Worm (Caenorhabditis elegans): ENCODE results near the gene F54D5.4.

Gene F54D5.4

DNA sequence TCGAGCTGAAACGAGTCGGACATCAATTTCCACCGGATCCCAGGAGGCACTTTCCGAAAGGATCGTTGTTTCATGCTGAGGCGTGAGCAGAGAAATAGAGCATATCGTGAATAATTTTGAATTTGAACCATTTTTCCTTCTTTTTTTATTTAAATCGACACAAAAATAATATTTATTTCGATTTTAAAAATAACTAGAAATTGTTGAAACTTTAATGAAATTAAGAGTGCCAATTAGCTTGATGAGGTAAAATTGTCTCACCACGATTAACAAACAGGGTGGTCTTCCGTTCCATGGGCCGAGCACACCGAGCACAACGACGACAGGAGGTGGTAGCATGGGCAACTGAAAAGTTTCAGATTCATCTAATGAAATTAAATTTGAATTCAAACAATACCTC lies 18.7 kb downstream of the F54D5.4 start:
- TF ChIP-seq ceh-19 (GFP tag; optimal IDR thresholded peaks at IDR 0.05) (no peak), mec-3 (tag; optimal IDR thresholded peaks at IDR 0.05; ENCODE audit: borderline replicate concordance) (no peak), syd-9 (tag; optimal IDR thresholded peaks at IDR 0.05) (no peak), ceh-34 (tag; optimal IDR thresholded peaks at IDR 0.05) (no peak), unc-42 (tag; optimal IDR thresholded peaks at IDR 0.05) (no peak), lin-11 (tag; optimal IDR thresholded peaks at IDR 0.05) (no peak), elt-4 (tag; optimal IDR thresholded peaks at IDR 0.05) (no peak), T23F11.4 (GFP tag; optimal IDR thresholded peaks at IDR 0.05) (no peak), lim-6 (tag; optimal IDR thresholded peaks at IDR 0.05) (no peak)

DNA sequence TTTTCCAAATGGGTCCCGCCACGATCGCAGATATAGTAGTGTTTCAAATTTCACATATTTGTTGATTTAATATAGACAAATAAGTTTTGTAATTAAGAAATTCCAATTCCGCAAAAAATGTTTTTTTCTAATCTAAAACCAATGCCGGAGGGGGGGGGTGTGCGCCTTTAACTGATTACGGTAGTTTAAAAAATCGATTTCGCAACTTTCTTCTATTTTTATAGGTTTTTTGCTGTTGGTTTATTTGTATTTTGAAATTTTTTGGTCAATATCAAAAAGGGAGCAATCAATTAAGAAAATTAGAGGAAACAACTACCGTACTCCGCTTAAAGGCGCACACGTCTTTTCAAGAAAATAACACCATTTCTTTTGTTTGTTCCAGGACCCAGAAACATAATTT lies 21.9 kb downstream of the F54D5.4 start:
- TF ChIP-seq pqm-1 (tag; optimal IDR thresholded peaks at IDR 0.05) (no peak), elt-2 (tag; optimal IDR thresholded peaks at IDR 0.05) (no peak), ama-1 (optimal IDR thresholded peaks at IDR 0.05) (no peak), hlh-30 (tag; optimal IDR thresholded peaks at IDR 0.05; ENCODE audit: insufficient read depth) (no peak), fkh-6 (tag; optimal IDR thresholded peaks at IDR 0.05) (no peak), dmd-4 (tag; optimal IDR thresholded peaks at IDR 0.05; ENCODE audit: borderline replicate concordance) (no peak), elt-4 (tag; optimal IDR thresholded peaks at IDR 0.05) (no peak), ztf-16 (tag; optimal IDR thresholded peaks at IDR 0.05) (no peak), sdc-2 (tag; optimal IDR thresholded peaks at IDR 0.05) (no peak), hlh-15 (tag; optimal IDR thresholded peaks at IDR 0.05) (no peak), unc-42 (tag; optimal IDR thresholded peaks at IDR 0.05) (no peak), tbx-7 (tag; optimal IDR thresholded peaks at IDR 0.05) (no peak), gmeb-2 (tag; optimal IDR thresholded peaks at IDR 0.05) (no peak), unc-3 (GFP tag; conservative IDR thresholded peaks at IDR 0.05) (no peak), unc-3 (tag; optimal IDR thresholded peaks at IDR 0.05) (no peak), ceh-18 (tag; optimal IDR thresholded peaks at IDR 0.05) (no peak), ceh-14 (tag; optimal IDR thresholded peaks at IDR 0.05) (no peak), fkh-10 (GFP tag; optimal IDR thresholded peaks at IDR 0.05) (no peak), sox-2 (GFP tag; IDR thresholded peaks at IDR 0.05) (no peak), nfya-1 (tag; optimal IDR thresholded peaks at IDR 0.05) (no peak), fax-1 (tag; optimal IDR thresholded peaks at IDR 0.05) (no peak)

DNA sequence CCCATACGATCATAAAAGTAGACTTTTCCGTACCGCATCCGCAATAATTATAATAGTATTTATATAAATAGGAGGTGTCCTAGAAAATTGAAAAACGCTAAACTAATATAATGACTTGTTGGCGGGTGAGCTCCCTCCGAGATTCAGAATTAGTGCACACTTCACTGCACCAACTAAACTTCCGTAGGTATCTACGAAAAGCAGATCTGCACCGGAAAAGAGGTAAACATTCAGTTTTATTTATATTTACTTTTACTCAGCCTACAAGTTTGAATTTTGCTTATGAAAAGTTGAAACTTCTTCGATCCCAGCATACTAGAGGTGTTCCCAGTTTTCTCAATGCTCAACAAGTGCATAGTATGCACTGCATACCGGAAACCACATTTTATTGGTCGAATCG lies 22.4 kb downstream of the F54D5.4 start, which contains the start of gene F07A11.1:
TSS of gene F07A11.1 (minus strand) at position 101 of the 400 bp plus-strand sequence.
- TF ChIP-seq nhr-11 (tag; optimal IDR thresholded peaks at IDR 0.05): no peak

DNA sequence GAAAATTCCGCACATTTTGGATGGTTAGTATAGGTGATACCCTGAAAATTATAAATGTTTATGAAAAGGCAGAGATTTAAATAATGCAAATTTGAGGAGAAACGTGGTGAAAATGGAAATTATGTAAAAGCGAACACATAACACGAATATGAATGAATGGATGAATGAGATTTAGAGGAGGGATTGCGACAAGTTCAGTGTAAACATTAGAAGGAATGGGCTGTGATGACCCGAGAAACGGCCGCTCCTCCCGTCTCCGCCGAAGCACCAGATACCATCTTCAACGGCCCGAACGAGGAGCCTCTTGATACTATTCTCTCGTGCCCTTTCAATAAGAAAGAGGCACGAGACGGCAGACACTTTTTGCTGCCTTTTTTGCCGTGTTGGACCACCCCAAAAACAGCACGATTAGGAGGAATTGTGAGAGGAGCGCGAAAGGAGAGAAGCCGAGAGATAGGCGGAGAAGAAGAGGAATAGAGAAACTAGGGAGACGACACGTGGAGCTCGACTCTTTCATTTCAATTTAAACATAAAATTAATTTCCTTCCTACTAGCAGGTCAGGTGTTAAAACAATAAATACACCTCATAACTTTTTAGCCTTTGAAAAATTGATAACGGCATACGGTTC lies 25.9 kb downstream of the F54D5.4 start, which contains the start of gene gfat-1:
TSS of gene gfat-1 (minus strand) at position 51 of the 629 bp plus-strand sequence.
- TF ChIP-seq ceh-31 (tag; optimal IDR thresholded peaks at IDR 0.05) (peak; percentile 14), ets-4 (tag; optimal IDR thresholded peaks at IDR 0.05) (no peak), pat-9 (tag; optimal IDR thresholded peaks at IDR 0.05) (no peak), tbx-2 (tag; optimal IDR thresholded peaks at IDR 0.05) (peak; percentile 33), hlh-30 (tag; optimal IDR thresholded peaks at IDR 0.05; ENCODE audit: insufficient read depth) (peak; percentile 16), nfya-1 (tag; optimal IDR thresholded peaks at IDR 0.05) (peak; percentile 15), ceh-34 (tag; optimal IDR thresholded peaks at IDR 0.05) (no peak), hlh-15 (tag; optimal IDR thresholded peaks at IDR 0.05) (no peak), sdc-2 (tag; optimal IDR thresholded peaks at IDR 0.05) (no peak), ama-1 (optimal IDR thresholded peaks at IDR 0.05) (no peak), gmeb-2 (tag; optimal IDR thresholded peaks at IDR 0.05) (no peak), pax-1 (tag; optimal IDR thresholded peaks at IDR 0.05) (no peak), eyg-1 (tag; optimal IDR thresholded peaks at IDR 0.05) (no peak), pha-4 (tag; optimal IDR thresholded peaks at IDR 0.05) (no peak)

All from whole organism, late embryonic.